Fruit fly (Drosophila melanogaster): Measurements from ENCODE around the gene CG3165.
A peak's percentile ranks its signal among the peaks of the same experiment; 100 is the strongest.

dm6 chr2L:2955659-2956058, 21.3 kb upstream of the CG3165 start:
- TF ChIP-seq Snoo (tag; optimal IDR thresholded peaks at IDR 0.05), result peak; percentile 19
- no peak for TF ChIP-seq rn (GFP tag; IDR thresholded peaks at IDR 0.05)
- no peak for TF ChIP-seq Pif1A (GFP tag; optimal IDR thresholded peaks at IDR 0.05)
- no peak for TF ChIP-seq CG8301 (tag; optimal IDR thresholded peaks at IDR 0.05)
- no peak for TF ChIP-seq CG8159 (tag; optimal IDR thresholded peaks at IDR 0.05)
- TF ChIP-seq CG15710 (tag; optimal IDR thresholded peaks at IDR 0.05), result no peak
